Worm (Caenorhabditis elegans) whole organism, young adult: ENCODE data around the gene F47B8.13.

Source experiments
- B0035.1 ChIP-seq: sonication (generic microtip); optimal IDR thresholded peaks from 2 replicates; lab custom pipeline; 2016; ENCODE audit warnings: missing genetic modification characterization, mild to moderate bottlenecking, missing compliant biosample characterization, missing genotype, missing genetic modification reagents
- C17E4.6 ChIP-seq: fragments of 200-800 bp; sonication (Bioruptor generic); IDR thresholded peaks from 2 replicates; pipeline ENCODE4 v1.3.6; 2022; ENCODE audit warnings: missing genetic modification reagents, missing genetic modification characterization, missing compliant biosample characterization
- D2030.7 ChIP-seq: fragments of 200-800 bp; sonication (Bioruptor generic); IDR thresholded peaks from 2 replicates; pipeline ENCODE4 v1.3.6; 2022; ENCODE audit warnings: missing genetic modification reagents, missing genetic modification characterization, missing compliant biosample characterization
- F22D6.2 ChIP-seq: sonication (generic microtip); optimal IDR thresholded peaks from 2 replicates; lab custom pipeline; 2016; ENCODE audit warnings: mild to moderate bottlenecking, missing genetic modification characterization, missing compliant biosample characterization
- F23B12.7 ChIP-seq: sonication (generic microtip); optimal IDR thresholded peaks from 2 replicates; lab custom pipeline; 2017; ENCODE audit warnings: missing genetic modification characterization, mild to moderate bottlenecking, missing compliant biosample characterization, antibody characterized with exemption, moderate library complexity; ENCODE audit not compliant: insufficient read depth
- F37B4.10 ChIP-seq: fragments of 200-800 bp; sonication (Bioruptor generic); IDR thresholded peaks from 2 replicates; pipeline ENCODE4 v1.3.6; 2022; ENCODE audit warnings: missing genetic modification characterization, missing compliant biosample characterization
- F49E8.2 ChIP-seq: sonication (generic microtip); optimal IDR thresholded peaks from 3 replicates; lab custom pipeline; 2017; ENCODE audit warnings: missing genetic modification characterization, mild to moderate bottlenecking, missing compliant biosample characterization, antibody characterized with exemption, moderate library complexity; ENCODE audit not compliant: insufficient read depth
- F57A8.1 ChIP-seq: fragments of 200-800 bp; sonication (Bioruptor generic); optimal IDR thresholded peaks from 2 replicates; lab custom pipeline; 2018; ENCODE audit warnings: mild to moderate bottlenecking, missing genetic modification characterization, moderate library complexity, missing compliant biosample characterization
- T26A5.8 ChIP-seq: sonication (generic microtip); optimal IDR thresholded peaks from 2 replicates; lab custom pipeline; 2016; ENCODE audit warnings: missing genetic modification characterization, missing compliant biosample characterization
- Y53F4B.3 ChIP-seq: fragments of 200-800 bp; sonication (Bioruptor generic); IDR thresholded peaks from 2 replicates; pipeline ENCODE4 v1.3.6; 2022; ENCODE audit warnings: missing genetic modification reagents, missing genetic modification characterization, missing compliant biosample characterization
- Y53G8AR.9 ChIP-seq: fragments of 200-800 bp; sonication (Bioruptor generic); conservative IDR thresholded peaks from 2 replicates; pipeline ENCODE4 v1.3.6; 2022; ENCODE audit warnings: missing genetic modification reagents, missing genetic modification characterization, missing compliant biosample characterization
- ZK185.1 ChIP-seq: sonication (generic microtip); optimal IDR thresholded peaks from 2 replicates; lab custom pipeline; 2016; ENCODE audit warnings: mild to moderate bottlenecking, missing genetic modification characterization, missing compliant biosample characterization; ENCODE audit not compliant: poor library complexity, severe bottlenecking
- akir-1 ChIP-seq: fragments of 200-800 bp; sonication (Bioruptor generic); optimal IDR thresholded peaks from 2 replicates; lab custom pipeline; 2018; ENCODE audit warnings: mild to moderate bottlenecking, missing genetic modification characterization, moderate library complexity, missing compliant biosample characterization
- aptf-2 ChIP-seq: fragments of 200-800 bp; sonication (Bioruptor generic); conservative IDR thresholded peaks from 2 replicates; pipeline ENCODE4 v1.3.6; 2022; ENCODE audit warnings: missing genetic modification reagents, missing genetic modification characterization, missing compliant biosample characterization
- aptf-3 ChIP-seq: fragments of 200-800 bp; sonication (Bioruptor generic); IDR thresholded peaks from 2 replicates; pipeline ENCODE4 v1.3.6; 2022; ENCODE audit warnings: missing genetic modification characterization, missing compliant biosample characterization
- atf-7 ChIP-seq: sonication (generic microtip); optimal IDR thresholded peaks from 2 replicates; lab custom pipeline; 2017; ENCODE audit warnings: mild to moderate bottlenecking, missing genetic modification characterization, missing compliant biosample characterization
- athp-1 ChIP-seq: sonication (generic microtip); optimal IDR thresholded peaks from 2 replicates; lab custom pipeline; 2017; ENCODE audit warnings: mild to moderate bottlenecking, missing genetic modification characterization, missing compliant biosample characterization
- cebp-1 ChIP-seq, 2 experiments: fragments of 200-800 bp in 1 of 2; sonication (Bioruptor generic) in 1 of 2; sonication (generic microtip) in 1 of 2; IDR thresholded peaks in 1 of 2; optimal IDR thresholded peaks in 1 of 2; 2 replicates each; pipeline versions ENCODE4 v1.3.6 to Lab custom; 2017 to 2022; ENCODE audit warnings: missing compliant biosample characterization in 2 of 2, missing genetic modification characterization in 2 of 2, mild to moderate bottlenecking in 1 of 2, missing genetic modification reagents in 1 of 2, moderate library complexity in 1 of 2
- cebp-2 ChIP-seq: fragments of 200-800 bp; sonication (Bioruptor generic); IDR thresholded peaks from 2 replicates; pipeline ENCODE4 v1.3.6; 2022; ENCODE audit warnings: missing genetic modification characterization, missing compliant biosample characterization
- ceh-27 ChIP-seq: fragments of 200-800 bp; sonication (Bioruptor generic); optimal IDR thresholded peaks from 2 replicates; lab custom pipeline; 2018; ENCODE audit warnings: mild to moderate bottlenecking, missing genetic modification characterization, moderate library complexity, missing compliant biosample characterization
- dox-1 ChIP-seq: fragments of 200-800 bp; sonication (Bioruptor generic); IDR thresholded peaks from 2 replicates; pipeline ENCODE4 v1.3.6; 2022; ENCODE audit warnings: missing genetic modification reagents, missing genetic modification characterization, missing compliant biosample characterization
- efl-1 ChIP-seq: fragments of 150-350 bp; optimal IDR thresholded peaks from 2 replicates; lab custom pipeline; 2014; ENCODE audit warnings: missing biosample characterization, missing genetic modification reagents, missing genetic modification characterization
- egl-44 ChIP-seq: fragments of 200-800 bp; sonication (Bioruptor generic); IDR thresholded peaks from 2 replicates; pipeline ENCODE4 v1.3.6; 2022; ENCODE audit warnings: missing genetic modification reagents, missing genetic modification characterization, missing compliant biosample characterization
- gei-17 ChIP-seq: fragments of 200-800 bp; sonication (Bioruptor generic); optimal IDR thresholded peaks from 2 replicates; lab custom pipeline; 2018; ENCODE audit warnings: mild to moderate bottlenecking, missing genetic modification characterization, missing compliant biosample characterization
- hmg-20 ChIP-seq: fragments of 200-800 bp; sonication (Bioruptor generic); IDR thresholded peaks from 2 replicates; pipeline ENCODE4 v1.3.6; 2022; ENCODE audit warnings: missing genetic modification reagents, missing genetic modification characterization, missing compliant biosample characterization
- madf-8 ChIP-seq: fragments of 200-800 bp; sonication (Bioruptor generic); conservative IDR thresholded peaks from 2 replicates; pipeline ENCODE4 v1.3.6; 2022; ENCODE audit warnings: missing genetic modification reagents, missing genetic modification characterization, missing compliant biosample characterization
- mcd-1 ChIP-seq: fragments of 200-800 bp; sonication (Bioruptor generic); IDR thresholded peaks from 2 replicates; pipeline ENCODE4 v1.3.6; 2022; ENCODE audit warnings: missing genetic modification reagents, missing genetic modification characterization, missing compliant biosample characterization
- mes-4 ChIP-seq: sonication (generic microtip); optimal IDR thresholded peaks from 2 replicates; lab custom pipeline; 2016; ENCODE audit warnings: missing genotype, missing genetic modification characterization, missing compliant biosample characterization
- nhr-90 ChIP-seq: sonication (generic microtip); optimal IDR thresholded peaks from 2 replicates; lab custom pipeline; 2016; ENCODE audit warnings: missing genotype, mild to moderate bottlenecking, missing genetic modification characterization, missing compliant biosample characterization
- rec-8 ChIP-seq, 2 experiments: sonication (generic microtip); optimal IDR thresholded peaks; 2 replicates each; lab custom pipeline; 2016; ENCODE audit warnings: mild to moderate bottlenecking in 2 of 2, missing genetic modification characterization in 2 of 2, missing genetic modification reagents in 2 of 2, missing genotype in 2 of 2, missing biosample characterization in 1 of 2, missing compliant biosample characterization in 1 of 2, moderate library complexity in 1 of 2
- rpc-1 ChIP-seq, 2 experiments: fragments of 150-350 bp in 1 of 2; sonication (generic microtip) in 1 of 2; optimal IDR thresholded peaks; 2 replicates each; lab custom pipeline; 2014 to 2018; ENCODE audit warnings: missing biosample characterization in 1 of 2, missing genetic modification characterization in 1 of 2, missing genetic modification reagents in 1 of 2, missing genotype in 1 of 2
- sea-2 ChIP-seq: fragments of 200-800 bp; sonication (Bioruptor generic); IDR thresholded peaks from 2 replicates; pipeline ENCODE4 v1.3.6; 2022; ENCODE audit warnings: missing genetic modification characterization, missing compliant biosample characterization
- snpc-1.1 ChIP-seq: sonication (generic microtip); optimal IDR thresholded peaks from 2 replicates; lab custom pipeline; 2017; ENCODE audit warnings: missing genetic modification characterization, mild to moderate bottlenecking, missing compliant biosample characterization, antibody characterized with exemption, moderate library complexity, missing genotype, missing genetic modification reagents; ENCODE audit not compliant: insufficient read depth
- snpc-4 ChIP-seq, 5 experiments: fragments of 150-350 bp in 1 of 5; sonication (generic microtip) in 4 of 5; optimal IDR thresholded peaks; 2 replicates each; lab custom pipeline; 2014 to 2018; ENCODE audit warnings: missing genetic modification characterization in 5 of 5, missing biosample characterization in 3 of 5, antibody characterized with exemption in 2 of 5, mild to moderate bottlenecking in 2 of 5, missing compliant biosample characterization in 2 of 5, missing genotype in 2 of 5, moderate library complexity in 2 of 5, missing genetic modification reagents in 1 of 5
- sptf-2 ChIP-seq: fragments of 200-800 bp; sonication (Bioruptor generic); optimal IDR thresholded peaks from 2 replicates; lab custom pipeline; 2018; ENCODE audit warnings: mild to moderate bottlenecking, missing genetic modification characterization, missing compliant biosample characterization
- unc-62 ChIP-seq: fragments of 150-350 bp; optimal IDR thresholded peaks from 2 replicates; lab custom pipeline; 2014; ENCODE audit warnings: missing biosample characterization, missing genetic modification reagents, missing genetic modification characterization
- ztf-22 ChIP-seq: fragments of 200-800 bp; sonication (Bioruptor generic); optimal IDR thresholded peaks from 2 replicates; lab custom pipeline; 2018; ENCODE audit warnings: mild to moderate bottlenecking, missing genetic modification characterization, moderate library complexity, missing compliant biosample characterization
- ztf-3 ChIP-seq: fragments of 200-800 bp; sonication (Bioruptor generic); optimal IDR thresholded peaks from 2 replicates; lab custom pipeline; 2018; ENCODE audit warnings: mild to moderate bottlenecking, missing genetic modification characterization, missing compliant biosample characterization
- ztf-6 ChIP-seq: fragments of 200-800 bp; sonication (Bioruptor generic); IDR thresholded peaks from 2 replicates; pipeline ENCODE4 v1.3.6; 2022; ENCODE audit warnings: missing genetic modification reagents, missing genetic modification characterization, missing compliant biosample characterization

Gene F47B8.13

DNA sequence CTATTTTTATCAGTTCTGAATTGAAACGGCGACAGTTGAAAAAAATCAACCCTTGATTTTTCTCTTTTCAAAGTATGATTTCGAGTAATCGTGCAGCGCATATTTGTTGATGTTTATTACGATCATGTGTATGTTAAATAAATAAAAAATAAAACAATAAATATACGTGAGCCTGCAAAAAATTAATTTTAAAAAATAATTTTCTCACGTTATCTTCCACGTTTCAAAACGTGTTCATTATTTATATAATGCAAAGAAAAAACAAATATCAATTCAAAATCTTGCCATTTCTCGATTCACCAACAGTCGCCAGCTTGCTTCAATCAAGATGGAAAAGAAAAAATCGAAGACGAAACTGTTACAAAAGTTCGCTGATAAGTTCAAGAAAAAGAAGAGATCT is 36.3 kb downstream of the F47B8.13 start, which contains the start of gene F40G12.10:
Gene F40G12.10, plus strand, starts transcription at position 301 of the 400 bp plus-strand sequence.
- TF ChIP-seq Y53G8AR.9 (GFP tag; lab: Robert Waterston, UW), result no peak
- TF ChIP-seq sptf-2, result no peak
- TF ChIP-seq cebp-1 (GFP tag; IDR thresholded peaks at IDR 0.05; lab: Robert Waterston, UW), result no peak
- TF ChIP-seq cebp-1 (tag; optimal IDR thresholded peaks at IDR 0.05; lab: Kevin White, UChicago), result no peak
- no peak for TF ChIP-seq F49E8.2 (tag; lab: Kevin White, UChicago)
- no peak for TF ChIP-seq F22D6.2 (tag; lab: Kevin White, UChicago)
- no peak for TF ChIP-seq rec-8 (tag; optimal IDR thresholded peaks at IDR 0.05; lab: Kevin White, UChicago)
- TF ChIP-seq aptf-3 (GFP tag; lab: Robert Waterston, UW), result no peak
- no peak for TF ChIP-seq madf-8 (GFP tag; lab: Robert Waterston, UW)

DNA sequence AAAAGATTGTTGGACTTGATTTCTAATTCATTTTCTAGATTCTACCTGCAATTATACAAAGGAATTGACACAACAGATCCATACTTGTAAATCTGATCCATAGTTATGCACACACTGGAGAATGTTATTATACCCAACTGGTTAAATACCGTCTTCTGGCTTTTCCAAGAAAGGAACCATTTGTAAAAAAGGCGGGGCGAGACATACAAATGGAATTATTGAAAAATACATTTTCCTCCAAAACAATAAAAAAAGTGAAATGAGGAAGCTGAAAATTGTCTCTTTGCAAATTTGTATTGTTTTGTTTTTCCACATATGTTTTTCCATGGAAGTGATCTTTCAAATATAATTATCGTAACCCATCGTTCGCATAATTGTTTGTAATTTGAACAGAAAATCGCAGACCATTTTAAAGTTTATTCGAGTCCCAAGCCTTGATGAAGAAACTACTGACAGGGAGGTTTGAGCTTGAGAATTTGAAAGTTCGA is 37.3 kb downstream of the F47B8.13 start, which contains the start of the genes srt-74 and F40G12.9:
Gene srt-74, minus strand, starts transcription at position 101 of the 488 bp plus-strand sequence.
Gene F40G12.9, plus strand, starts transcription at position 438 of the 488 bp plus-strand sequence.
- TF ChIP-seq ztf-6, result no peak
- TF ChIP-seq D2030.7 (GFP tag; lab: Robert Waterston, UW), result no peak
- TF ChIP-seq hmg-20 (GFP tag; lab: Robert Waterston, UW), result no peak
- TF ChIP-seq atf-7, result no peak
- no peak for TF ChIP-seq F23B12.7 (tag; lab: Kevin White, UChicago)
- no peak for TF ChIP-seq aptf-3 (GFP tag; lab: Robert Waterston, UW)
- TF ChIP-seq F37B4.10, result no peak
- no peak for TF ChIP-seq ztf-3
- no peak for TF ChIP-seq cebp-2 (GFP tag; lab: Robert Waterston, UW)
- no peak for TF ChIP-seq nhr-90 (tag; lab: Kevin White, UChicago)
- TF ChIP-seq snpc-1.1 (tag; lab: Kevin White, UChicago), result no peak
- TF ChIP-seq ztf-22 (GFP tag; lab: Kevin White, UChicago), result no peak
- TF ChIP-seq gei-17, result no peak
- TF ChIP-seq B0035.1 (tag; lab: Kevin White, UChicago), result no peak
- no peak for TF ChIP-seq dox-1 (GFP tag; lab: Robert Waterston, UW)
- TF ChIP-seq mcd-1 (GFP tag; lab: Robert Waterston, UW), result no peak
- no peak for TF ChIP-seq ceh-27 (GFP tag; lab: Kevin White, UChicago)
- TF ChIP-seq, all 124 proteins: peak for 0

DNA sequence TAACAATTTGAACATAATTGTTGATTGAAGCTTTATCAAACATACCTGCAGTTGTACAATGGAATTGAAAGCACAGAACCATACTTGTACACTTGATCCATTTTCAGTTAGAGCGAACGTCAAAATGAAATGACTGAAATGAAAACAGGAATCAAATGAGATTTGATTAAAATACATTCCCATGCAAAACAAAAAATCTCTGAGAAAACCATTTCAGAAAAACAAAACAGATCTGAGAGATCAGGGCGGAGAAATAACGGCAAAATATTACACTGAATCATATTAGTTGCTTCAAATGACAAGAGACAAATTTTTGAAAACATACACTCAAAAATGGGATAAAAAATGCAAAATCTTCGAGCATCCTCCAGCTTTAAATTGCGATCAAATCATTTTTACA is 39.8 kb downstream of the F47B8.13 start, which contains the start of gene srt-33:
Gene srt-33, minus strand, starts transcription at position 101 of the 400 bp plus-strand sequence.
- TF ChIP-seq ZK185.1 (no peak), egl-44 (no peak), unc-62 (GFP tag; lab: Kevin White, UChicago) (no peak), mes-4 (tag; lab: Kevin White, UChicago) (no peak), efl-1 (GFP tag; lab: Kevin White, UChicago) (no peak), athp-1 (tag; lab: Kevin White, UChicago) (no peak), C17E4.6 (GFP tag; lab: Robert Waterston, UW) (no peak), nhr-90 (tag; lab: Kevin White, UChicago) (no peak), snpc-4 (GFP tag; optimal IDR thresholded peaks at IDR 0.05; lab: Kevin White, UChicago) (no peak), snpc-4 (tag; optimal IDR thresholded peaks at IDR 0.05; lab: Kevin White, UChicago) (no peak), akir-1 (no peak), T26A5.8 (no peak), sea-2 (GFP tag; lab: Robert Waterston, UW) (no peak), F57A8.1 (GFP tag; lab: Kevin White, UChicago) (no peak), aptf-3 (GFP tag; lab: Robert Waterston, UW) (no peak), aptf-2 (GFP tag; lab: Robert Waterston, UW) (no peak), F37B4.10 (no peak), Y53F4B.3 (no peak), rpc-1 (optimal IDR thresholded peaks at IDR 0.05; lab: Kevin White, UChicago) (no peak), rpc-1 (tag; optimal IDR thresholded peaks at IDR 0.05; lab: Kevin White, UChicago) (no peak)
